Worm (Caenorhabditis elegans) whole organism, L4 larva: ENCODE data around the gene spds-1.
A peak's percentile ranks its signal among the peaks of the same experiment; 100 is the strongest.

Experiments used
- D1046.2 ChIP-seq: fragments of 200-800 bp; sonication (Bioruptor generic); IDR thresholded peaks from 2 replicates; pipeline ENCODE4 v1.3.6; 2022; ENCODE audit warnings: missing genetic modification characterization, missing compliant biosample characterization
- F26F4.8 ChIP-seq: fragments of 200-800 bp; sonication (Bioruptor generic); conservative IDR thresholded peaks from 2 replicates; pipeline ENCODE4 v1.3.6; 2022; ENCODE audit warnings: missing genetic modification characterization, missing compliant biosample characterization
- F37D6.2 ChIP-seq: sonication (generic microtip); optimal IDR thresholded peaks from 2 replicates; lab custom pipeline; 2016; ENCODE audit warnings: mild to moderate bottlenecking, missing genetic modification characterization, missing compliant biosample characterization
- F49E8.2 ChIP-seq: sonication (generic microtip); optimal IDR thresholded peaks from 2 replicates; lab custom pipeline; 2016; ENCODE audit warnings: missing compliant biosample characterization, mild to moderate bottlenecking, missing genetic modification characterization, borderline replicate concordance
- T26A8.4 ChIP-seq: fragments of 200-800 bp; sonication (Bioruptor generic); IDR thresholded peaks from 2 replicates; pipeline ENCODE4 v1.3.6; 2022; ENCODE audit warnings: missing genetic modification characterization, missing compliant biosample characterization
- Y105C5A.15 ChIP-seq: fragments of 200-800 bp; sonication (Bioruptor generic); IDR thresholded peaks from 2 replicates; pipeline ENCODE4 v1.3.6; 2022; ENCODE audit warnings: missing genetic modification characterization, missing compliant biosample characterization
- Y48G9A.11 ChIP-seq: fragments of 200-800 bp; sonication (Bioruptor generic); IDR thresholded peaks from 2 replicates; pipeline ENCODE4 v1.3.6; 2022; ENCODE audit warnings: missing genetic modification reagents, missing genetic modification characterization, missing compliant biosample characterization
- aha-1 ChIP-seq: fragments of 150-350 bp; peaks from one replicate; lab custom pipeline; 2014; ENCODE audit warnings: missing biosample characterization, missing genetic modification characterization
- arid-1 ChIP-seq: fragments of 200-800 bp; sonication (Bioruptor generic); conservative IDR thresholded peaks from 2 replicates; pipeline ENCODE4 v1.3.6; 2022; ENCODE audit warnings: missing genetic modification reagents, missing genetic modification characterization, missing compliant biosample characterization
- attf-4 ChIP-seq: sonication (generic microtip); optimal IDR thresholded peaks from 3 replicates; lab custom pipeline; 2017; ENCODE audit warnings: missing biosample characterization, missing genetic modification characterization
- ceh-44 ChIP-seq: fragments of 200-800 bp; sonication (Bioruptor generic); IDR thresholded peaks from 2 replicates; pipeline ENCODE4 v1.3.6; 2022; ENCODE audit warnings: missing genetic modification reagents, missing genetic modification characterization, missing compliant biosample characterization
- ctbp-1 ChIP-seq: fragments of 200-800 bp; sonication (Bioruptor generic); IDR thresholded peaks from 2 replicates; pipeline ENCODE4 v1.3.6; 2022; ENCODE audit warnings: missing genetic modification reagents, missing genetic modification characterization, missing compliant biosample characterization
- daf-8 ChIP-seq: fragments of 200-800 bp; sonication (Bioruptor generic); IDR thresholded peaks from 2 replicates; pipeline ENCODE4 v1.3.6; 2022; ENCODE audit warnings: missing genetic modification characterization, missing compliant biosample characterization
- dmd-6 ChIP-seq: fragments of 200-800 bp; sonication (Bioruptor generic); IDR thresholded peaks from 2 replicates; pipeline ENCODE4 v1.3.6; 2022; ENCODE audit warnings: missing genetic modification reagents, missing genetic modification characterization, missing compliant biosample characterization
- dmd-8 ChIP-seq: fragments of 200-800 bp; sonication (Bioruptor generic); IDR thresholded peaks from 2 replicates; pipeline ENCODE4 v1.3.6; 2022; ENCODE audit warnings: missing genetic modification characterization, missing compliant biosample characterization
- dmd-9 ChIP-seq: fragments of 200-800 bp; sonication (Bioruptor generic); IDR thresholded peaks from 2 replicates; pipeline ENCODE4 v1.3.6; 2022; ENCODE audit warnings: missing genetic modification reagents, missing genetic modification characterization, missing compliant biosample characterization
- dpl-1 ChIP-seq: fragments of 150-350 bp; optimal IDR thresholded peaks from 2 replicates; lab custom pipeline; 2014; ENCODE audit warnings: missing biosample characterization, missing genetic modification reagents, missing genetic modification characterization
- dve-1 ChIP-seq: sonication (generic microtip); optimal IDR thresholded peaks from 2 replicates; lab custom pipeline; 2017; ENCODE audit warnings: antibody characterized with exemption, mild to moderate bottlenecking, missing genetic modification characterization, missing compliant biosample characterization; ENCODE audit not compliant: insufficient read depth
- egl-27 ChIP-seq: sonication (generic microtip); optimal IDR thresholded peaks from 3 replicates; lab custom pipeline; 2017; ENCODE audit warnings: missing biosample characterization, missing genetic modification reagents, missing genetic modification characterization
- fos-1 ChIP-seq: fragments of 150-350 bp; optimal IDR thresholded peaks from 2 replicates; lab custom pipeline; 2014; ENCODE audit warnings: missing biosample characterization, missing genetic modification characterization
- hlh-11 ChIP-seq: fragments of 200-800 bp; sonication (Bioruptor generic); optimal IDR thresholded peaks from 2 replicates; lab custom pipeline; 2018; ENCODE audit warnings: mild to moderate bottlenecking, missing genetic modification characterization, missing compliant biosample characterization
- hmg-1.1 ChIP-seq: fragments of 200-800 bp; sonication (Bioruptor generic); IDR thresholded peaks from 2 replicates; pipeline ENCODE4 v1.3.6; 2022; ENCODE audit warnings: missing genetic modification reagents, missing genetic modification characterization, missing compliant biosample characterization
- lin-1 ChIP-seq: fragments of 200-800 bp; sonication (Bioruptor generic); IDR thresholded peaks from 2 replicates; pipeline ENCODE4 v1.3.6; 2022; ENCODE audit warnings: missing genetic modification reagents, missing genetic modification characterization, missing compliant biosample characterization
- lin-38 ChIP-seq: fragments of 200-800 bp; sonication (Bioruptor generic); IDR thresholded peaks from 2 replicates; pipeline ENCODE4 v1.3.6; 2022; ENCODE audit warnings: missing genetic modification reagents, missing genetic modification characterization, missing compliant biosample characterization
- lir-3 ChIP-seq: sonication (generic microtip); optimal IDR thresholded peaks from 2 replicates; lab custom pipeline; 2016; ENCODE audit warnings: mild to moderate bottlenecking, missing genetic modification characterization, missing compliant biosample characterization
- lsy-2 ChIP-seq, 2 experiments: fragments of 150-350 bp in 1 of 2; sonication (generic microtip) in 1 of 2; optimal IDR thresholded peaks; 2 replicates each; lab custom pipeline; 2014 to 2017; ENCODE audit warnings: missing biosample characterization in 2 of 2, missing genetic modification characterization in 2 of 2
- mdt-29 ChIP-seq: fragments of 200-800 bp; sonication (Bioruptor generic); IDR thresholded peaks from 2 replicates; pipeline ENCODE4 v1.3.6; 2022; ENCODE audit warnings: missing genetic modification reagents, missing genetic modification characterization, missing compliant biosample characterization
- mep-1 ChIP-seq: fragments of 150-350 bp; sonication (generic microtip); optimal IDR thresholded peaks from 3 replicates; lab custom pipeline; 2014; ENCODE audit warnings: missing biosample characterization, missing genetic modification characterization
- mes-2 ChIP-seq: sonication (generic microtip); optimal IDR thresholded peaks from 2 replicates; lab custom pipeline; 2016; ENCODE audit warnings: missing genotype, mild to moderate bottlenecking, missing genetic modification characterization, missing compliant biosample characterization; ENCODE audit not compliant: poor library complexity, severe bottlenecking
- nhr-102 ChIP-seq: sonication (generic microtip); optimal IDR thresholded peaks from 2 replicates; lab custom pipeline; 2016; ENCODE audit warnings: mild to moderate bottlenecking, missing genetic modification characterization, moderate library complexity, missing compliant biosample characterization
- nhr-25 ChIP-seq: sonication (generic microtip); optimal IDR thresholded peaks from 2 replicates; lab custom pipeline; 2017; ENCODE audit warnings: missing genetic modification characterization, mild to moderate bottlenecking, missing compliant biosample characterization, antibody characterized with exemption, moderate library complexity, borderline replicate concordance; ENCODE audit not compliant: insufficient read depth
- nhr-28 ChIP-seq: fragments of 150-350 bp; optimal IDR thresholded peaks from 2 replicates; lab custom pipeline; 2014; ENCODE audit warnings: missing biosample characterization, missing genetic modification characterization
- nhr-42 ChIP-seq: fragments of 200-800 bp; sonication (Bioruptor generic); IDR thresholded peaks from 2 replicates; pipeline ENCODE4 v1.3.6; 2022; ENCODE audit warnings: missing genetic modification characterization, missing compliant biosample characterization
- nhr-77 ChIP-seq: fragments of 150-350 bp; optimal IDR thresholded peaks from 2 replicates; lab custom pipeline; 2014; ENCODE audit warnings: missing biosample characterization, missing genetic modification characterization
- rbr-2 ChIP-seq: sonication (generic microtip); optimal IDR thresholded peaks from 2 replicates; lab custom pipeline; 2016; ENCODE audit warnings: missing genotype, missing genetic modification characterization, missing compliant biosample characterization
- set-16 ChIP-seq: fragments of 200-800 bp; sonication (Bioruptor generic); IDR thresholded peaks from 2 replicates; pipeline ENCODE4 v1.3.6; 2022; ENCODE audit warnings: missing genetic modification reagents, missing genetic modification characterization, missing compliant biosample characterization
- snpc-1.2 ChIP-seq: fragments of 200-800 bp; sonication (Bioruptor generic); IDR thresholded peaks from 2 replicates; pipeline ENCODE4 v1.3.6; 2022; ENCODE audit warnings: missing genetic modification reagents, missing genetic modification characterization, missing compliant biosample characterization
- spr-1 ChIP-seq: sonication (generic microtip); optimal IDR thresholded peaks from 2 replicates; lab custom pipeline; 2016; ENCODE audit warnings: mild to moderate bottlenecking, missing genetic modification characterization, missing compliant biosample characterization
- tag-97 ChIP-seq: fragments of 200-800 bp; sonication (Bioruptor generic); IDR thresholded peaks from 2 replicates; pipeline ENCODE4 v1.3.6; 2022; ENCODE audit warnings: missing genetic modification characterization, missing compliant biosample characterization
- tra-1 ChIP-seq: fragments of 200-800 bp; sonication (Bioruptor generic); IDR thresholded peaks from 2 replicates; pipeline ENCODE4 v1.3.6; 2022; ENCODE audit warnings: missing genetic modification reagents, missing genetic modification characterization, missing compliant biosample characterization
- vab-7 ChIP-seq: fragments of 200-800 bp; sonication (Bioruptor generic); IDR thresholded peaks from 2 replicates; pipeline ENCODE4 v1.3.6; 2022; ENCODE audit warnings: missing genetic modification reagents, missing genetic modification characterization, missing compliant biosample characterization

Gene spds-1

ce11 chrII:12768167-12768712 is 38.5 kb upstream of the spds-1 start, which contains the start of the genes vps-2 and tiar-2 (continued):
- peak; percentile 46 for TF ChIP-seq mes-2
- TF ChIP-seq fos-1 (tag; lab: Kevin White, UChicago) = peak; percentile 75
- peak; percentile 41 for TF ChIP-seq F37D6.2 (tag; lab: Kevin White, UChicago)
- peak; percentile 44 for TF ChIP-seq nhr-77 (tag; lab: Kevin White, UChicago)
- peak; percentile 26 for TF ChIP-seq nhr-102
- TF ChIP-seq set-16 = no peak
- peak in 1 of 2 experiments; percentile 77 for TF ChIP-seq lsy-2 (tag; optimal IDR thresholded peaks at IDR 0.05; lab: Kevin White, UChicago)
- peak; percentile 46 for TF ChIP-seq hlh-11 (tag; lab: Kevin White, UChicago)
- peak; percentile 46 for TF ChIP-seq nhr-28
- peak; percentile 72 for TF ChIP-seq dpl-1 (GFP tag; lab: Kevin White, UChicago)
- peak; percentile 41 for TF ChIP-seq dve-1
- no peak for TF ChIP-seq spr-1 (tag; lab: Kevin White, UChicago)
- TF ChIP-seq attf-4 (tag; lab: Kevin White, UChicago) = no peak

- TF ChIP-seq lir-3 (tag; lab: Kevin White, UChicago) (no peak), tag-97 (GFP tag; lab: Robert Waterston, UW) (no peak), set-16 (peak; percentile 73)
Observed at ce11 chrII:12769947-12770346, 36.8 kb upstream of the spds-1 start.

- TF ChIP-seq dmd-8 = no peak
- no peak for TF ChIP-seq lin-1 (GFP tag; lab: Robert Waterston, UW)
- no peak for TF ChIP-seq daf-8 (GFP tag; lab: Robert Waterston, UW)
- TF ChIP-seq nhr-25 = no peak
- no peak for TF ChIP-seq D1046.2 (GFP tag; lab: Robert Waterston, UW)
- no peak for TF ChIP-seq attf-4 (tag; lab: Kevin White, UChicago)
- no peak for TF ChIP-seq Y105C5A.15
- no peak for TF ChIP-seq vab-7 (GFP tag; lab: Robert Waterston, UW)
- no peak for TF ChIP-seq lsy-2 (tag; optimal IDR thresholded peaks at IDR 0.05; lab: Kevin White, UChicago)
- no peak for TF ChIP-seq F26F4.8
- TF ChIP-seq T26A8.4 = no peak
- no peak for TF ChIP-seq ceh-44 (GFP tag; lab: Robert Waterston, UW)
- TF ChIP-seq aha-1 (tag; lab: Kevin White, UChicago) = no peak
- TF ChIP-seq Y48G9A.11 (GFP tag; lab: Robert Waterston, UW) = no peak
Observed at ce11 chrII:12774402-12774801, 32.3 kb upstream of the spds-1 start, which contains the start of gene Y46G5A.14. TSS of gene Y46G5A.14 (plus strand) at chrII:12774702.

- TF ChIP-seq egl-27 (tag; lab: Kevin White, UChicago) (no peak), aha-1 (tag; lab: Kevin White, UChicago) (peak; percentile 60)
Observed at ce11 chrII:12776379-12776778, 30.3 kb upstream of the spds-1 start, which contains the start of gene Y46G5A.34. TSS of gene Y46G5A.34 (plus strand) at chrII:12776679.

- TF ChIP-seq hmg-1.1 (GFP tag; lab: Robert Waterston, UW) (peak; percentile 63), arid-1 (GFP tag; lab: Robert Waterston, UW) (peak; percentile 40), mep-1 (tag; lab: Kevin White, UChicago) (peak; percentile 71), mes-2 (peak; percentile 79), set-16 (peak; percentile 98), snpc-1.2 (peak; percentile 83), lin-38 (peak; percentile 84), tra-1 (GFP tag; lab: Robert Waterston, UW) (peak; percentile 10; the same call in 1 of the 2 replicates), nhr-42 (GFP tag; lab: Robert Waterston, UW) (peak; percentile 80; the same call in 1 of the 2 replicates), ctbp-1 (0 out of 2 replicates have a peak, but pooled peaks have one; percentile 34), mdt-29 (GFP tag; lab: Robert Waterston, UW) (0 out of 2 replicates have a peak, but pooled peaks have one; percentile 24), hlh-11 (tag; lab: Kevin White, UChicago) (peak; percentile 11), dmd-9 (GFP tag; lab: Robert Waterston, UW) (peak; percentile 69; the same call in 1 of the 2 replicates), ceh-44 (GFP tag; lab: Robert Waterston, UW) (0 out of 2 replicates have a peak, but pooled peaks have one; percentile 2), F49E8.2 (peak; percentile 38), lin-1 (GFP tag; lab: Robert Waterston, UW) (0 out of 2 replicates have a peak, but pooled peaks have one; percentile 16), dmd-6 (peak; percentile 49; the same call in 1 of the 2 replicates), F37D6.2 (tag; lab: Kevin White, UChicago) (peak; percentile 43), rbr-2 (tag; lab: Kevin White, UChicago) (peak; percentile 45), dve-1 (peak; percentile 19), Y48G9A.11 (GFP tag; lab: Robert Waterston, UW) (peak; percentile 87), vab-7 (GFP tag; lab: Robert Waterston, UW) (peak; percentile 56; the same call in 1 of the 2 replicates)
Observed at ce11 chrII:12778374-12778773, 28.3 kb upstream of the spds-1 start.
